Fruit fly (Drosophila melanogaster) S2 (cell line): ENCODE data around the gene mRpL46.
A peak's percentile ranks its signal among the peaks of the same experiment; 100 is the strongest.

Experiments used
- CG8478 ChIP-seq: fragments of >200 bp; optimal IDR thresholded peaks from 2 replicates; lab custom pipeline; 2018
- CTCF ChIP-seq, 2 experiments: fragments of >200 bp; optimal IDR thresholded peaks; 2 replicates each; lab custom pipeline; 2018

mRpL46 gene

DNA sequence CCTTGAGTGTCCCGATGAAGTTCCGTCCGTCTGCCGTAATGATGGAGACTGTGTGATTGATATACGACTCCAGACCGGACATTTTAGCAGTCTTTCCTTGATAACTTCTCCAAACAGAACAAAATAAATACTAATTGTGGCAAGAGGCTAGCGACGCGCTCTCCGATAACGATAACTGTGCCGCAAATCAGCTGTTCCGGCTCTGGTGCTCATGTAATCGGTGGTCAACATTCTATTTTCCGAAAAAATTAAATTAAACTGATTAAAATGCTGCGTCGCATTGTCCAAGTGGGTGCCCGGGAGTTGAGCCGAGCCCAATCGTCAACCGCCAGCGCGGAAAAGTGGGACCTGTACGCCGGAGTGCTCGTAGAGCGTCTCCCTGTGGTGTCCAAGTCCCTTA is at the start of gene mRpL46, which contains the start of gene CG2021:
TSS of gene mRpL46 (plus strand) at position 191 of the 400 bp plus-strand sequence.
TSS of gene CG2021 (minus strand) at position 163 of the 400 bp plus-strand sequence.
- TF ChIP-seq CG8478 (lab: Kevin White, UChicago) (no peak), CTCF (optimal IDR thresholded peaks at IDR 0.05; lab: Kevin White, UChicago) (no peak)

DNA sequence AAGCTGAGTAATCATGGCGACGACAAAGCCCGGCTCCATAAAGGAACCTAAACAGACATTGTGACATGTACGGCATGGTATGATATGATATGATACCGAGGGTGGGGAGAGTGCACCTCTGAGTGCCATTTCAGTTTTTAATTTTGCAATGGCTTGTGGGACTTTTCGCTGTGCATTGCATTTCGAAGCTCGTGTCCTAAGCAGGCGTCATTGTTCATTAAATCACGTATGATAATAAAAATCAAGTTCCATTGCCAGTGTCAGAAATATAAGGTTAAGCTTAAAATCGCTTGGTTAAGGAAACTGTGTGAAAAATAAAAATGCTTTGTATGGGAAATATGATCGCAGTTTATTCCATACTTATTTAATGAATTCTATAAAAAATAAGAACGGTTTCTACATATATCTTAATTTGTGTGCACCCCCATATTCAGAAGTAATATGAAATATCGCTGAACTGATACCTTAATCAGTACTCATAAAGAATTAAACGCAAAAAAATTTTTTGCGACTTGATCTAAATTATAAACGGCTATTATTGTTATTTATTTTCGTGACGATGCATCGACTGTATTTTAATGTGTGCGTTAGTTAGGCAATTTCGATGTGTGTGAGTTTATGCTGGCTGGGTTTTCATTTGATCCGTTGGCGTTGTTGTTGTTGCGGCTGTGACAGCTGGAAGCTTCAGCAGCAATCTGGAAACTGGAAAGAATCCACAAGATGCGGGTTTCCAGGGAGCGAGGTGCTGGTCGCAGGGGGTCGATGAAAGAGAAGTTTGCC is 47.7 kb upstream of the mRpL46 start:
- TF ChIP-seq CG8478 (lab: Kevin White, UChicago): no peak
- TF ChIP-seq CTCF (optimal IDR thresholded peaks at IDR 0.05; lab: Kevin White, UChicago): no peak

dm6 chr3L:1730160-1730595 is 47.1 kb upstream of the mRpL46 start:
- TF ChIP-seq CTCF (optimal IDR thresholded peaks at IDR 0.05; lab: Kevin White, UChicago) (no peak), CG8478 (lab: Kevin White, UChicago) (no peak)

- TF ChIP-seq CTCF (optimal IDR thresholded peaks at IDR 0.05; lab: Kevin White, UChicago) (peak; percentile 24 to 40), CG8478 (lab: Kevin White, UChicago) (no peak)
These were observed 46.4 kb upstream of the mRpL46 start, which contains the start of gene drpr for dm6 chr3L:1730873-1731272. TSS of gene drpr (minus strand) at chr3L:1731107.

DNA sequence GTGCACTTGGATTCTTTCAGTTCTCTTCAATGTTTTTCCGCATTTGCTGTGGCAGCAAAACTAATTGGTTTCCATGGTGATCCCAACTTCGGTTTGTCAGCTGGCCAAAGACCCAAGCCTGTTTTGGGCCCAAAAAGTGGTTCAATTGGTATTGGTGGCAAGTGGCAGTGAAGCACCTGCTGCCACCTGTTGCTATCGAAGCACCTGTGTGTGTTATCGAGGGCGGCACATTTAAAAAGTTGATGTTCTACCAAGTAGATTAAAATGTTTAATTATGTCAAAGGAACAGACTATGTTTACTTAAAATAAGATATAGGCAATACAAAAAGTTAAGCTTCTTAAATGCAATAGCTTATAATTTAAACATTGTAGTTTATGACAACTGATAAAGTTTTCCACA is 41.6 kb upstream of the mRpL46 start, which contains the start of gene Oseg4:
TSS of gene Oseg4 (minus strand) at position 165 of the 400 bp plus-strand sequence.
- no peak for TF ChIP-seq CG8478 (lab: Kevin White, UChicago)
- no peak for TF ChIP-seq CTCF (optimal IDR thresholded peaks at IDR 0.05; lab: Kevin White, UChicago)

- no peak for TF ChIP-seq CTCF (optimal IDR thresholded peaks at IDR 0.05; lab: Kevin White, UChicago)
- TF ChIP-seq CG8478 (lab: Kevin White, UChicago): no peak
These were observed 39.3 kb upstream of the mRpL46 start, which contains the start of gene PIG-Wb for dm6 chr3L:1737898-1738322. TSS of gene PIG-Wb (minus strand) at chr3L:1738106.

dm6 chr3L:1738375-1739328 is 38.6 kb upstream of the mRpL46 start, which contains the start of gene Gk2:
TSS of gene Gk2 (plus strand) at chr3L:1738407.
- no peak for TF ChIP-seq CG8478 (lab: Kevin White, UChicago)
- TF ChIP-seq CTCF (optimal IDR thresholded peaks at IDR 0.05; lab: Kevin White, UChicago): peak in 1 of 2 experiments; percentile 20

DNA sequence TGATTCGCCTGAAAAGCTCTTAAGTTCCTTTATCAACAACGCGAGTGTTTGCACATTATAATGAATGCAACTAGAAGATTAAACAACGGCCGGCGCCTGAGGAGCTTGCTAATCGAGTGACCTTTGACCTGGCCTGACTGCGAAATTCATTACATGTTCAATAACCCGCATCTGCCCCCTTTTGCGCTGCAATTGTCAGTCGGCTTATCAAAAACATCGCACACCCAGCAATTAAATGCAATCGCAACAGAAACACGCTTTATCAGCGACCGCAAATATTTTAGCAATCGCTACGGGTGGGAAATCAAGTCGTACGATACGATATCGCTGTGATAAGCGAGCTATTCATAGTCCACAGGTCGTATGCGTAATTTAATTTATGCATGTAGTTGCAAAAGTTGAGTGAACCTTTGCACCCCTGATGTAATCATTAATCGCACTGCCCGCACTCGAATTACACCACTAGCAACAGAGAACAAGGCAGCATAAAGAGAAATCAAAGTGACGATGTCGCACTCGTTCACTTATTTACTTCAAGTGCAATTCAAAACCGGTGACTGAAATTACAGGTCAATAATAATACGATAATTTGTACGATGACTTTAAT is 37.6 kb upstream of the mRpL46 start:
- TF ChIP-seq CTCF (optimal IDR thresholded peaks at IDR 0.05; lab: Kevin White, UChicago) (no peak), CG8478 (lab: Kevin White, UChicago) (no peak)

DNA sequence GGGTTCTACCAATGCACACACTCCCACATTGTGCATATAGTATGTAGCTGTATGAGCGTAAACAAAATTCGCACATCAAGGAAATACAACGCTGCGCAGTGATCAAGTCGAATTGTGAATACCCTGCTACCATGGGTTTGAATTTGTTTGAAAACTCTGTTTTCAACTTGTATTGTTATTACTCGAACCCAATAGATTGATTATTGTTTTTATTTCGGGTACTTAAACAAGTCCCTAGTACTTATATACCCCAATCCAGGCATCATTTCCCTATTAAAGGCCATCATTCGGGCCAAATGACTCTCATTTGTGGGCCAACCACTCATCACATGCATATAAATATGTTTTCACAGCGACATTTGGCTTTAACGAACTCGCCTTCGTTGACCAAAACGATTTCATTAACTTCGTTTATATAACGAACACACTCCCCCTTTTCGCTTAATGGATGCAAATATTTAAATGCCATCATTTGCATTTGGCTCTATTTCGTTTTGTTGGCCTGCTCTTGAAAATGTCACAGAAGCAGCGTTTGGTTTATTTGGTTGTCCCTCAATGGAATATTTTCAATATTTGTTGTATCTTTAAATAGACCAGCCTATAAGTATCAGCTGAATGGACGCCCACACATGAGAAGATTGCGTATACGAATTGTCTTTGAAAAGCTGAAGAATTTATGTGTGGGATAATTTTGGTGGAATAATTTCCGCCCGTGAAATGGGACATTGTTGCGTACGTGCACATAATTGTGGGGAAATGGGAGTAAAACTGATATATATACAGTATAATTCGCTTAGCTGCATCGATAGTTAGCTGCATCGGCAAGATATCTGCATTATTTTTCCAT is 36.9 kb upstream of the mRpL46 start:
- TF ChIP-seq CTCF (optimal IDR thresholded peaks at IDR 0.05; lab: Kevin White, UChicago) (no peak), CG8478 (lab: Kevin White, UChicago) (no peak)

dm6 chr3L:1741107-1741506 is 36.1 kb upstream of the mRpL46 start:
- no peak for TF ChIP-seq CG8478 (lab: Kevin White, UChicago)
- TF ChIP-seq CTCF (optimal IDR thresholded peaks at IDR 0.05; lab: Kevin White, UChicago): no peak

- TF ChIP-seq CG8478 (lab: Kevin White, UChicago) (no peak), CTCF (optimal IDR thresholded peaks at IDR 0.05; lab: Kevin White, UChicago) (no peak)
These were observed 35.3 kb upstream of the mRpL46 start for dm6 chr3L:1741655-1742551.

dm6 chr3L:1742552-1743097 is 34.6 kb upstream of the mRpL46 start:
- TF ChIP-seq CG8478 (lab: Kevin White, UChicago): no peak
- no peak for TF ChIP-seq CTCF (optimal IDR thresholded peaks at IDR 0.05; lab: Kevin White, UChicago)
